Fruit fly (Drosophila melanogaster) whole organism, embryonic: ENCODE measurements around the gene Muted.

Experiments
- Atf-2 ChIP-seq: fragments of 200-800 bp; sonication (Bioruptor generic); optimal IDR thresholded peaks from 2 replicates; lab custom pipeline; 2016; ENCODE audit warnings: missing biosample characterization, missing genetic modification characterization
- Atf3 ChIP-seq: fragments of 200-800 bp; sonication (Bioruptor generic); optimal IDR thresholded peaks from 3 replicates; lab custom pipeline; 2016; ENCODE audit warnings: missing biosample characterization, missing genetic modification characterization
- Awh ChIP-seq: fragments of 200-800 bp; sonication (Bioruptor generic); IDR thresholded peaks from 2 replicates; pipeline ENCODE4, ENCODE4 v1.3.6; 2022; ENCODE audit warnings: missing biosample characterization, missing genetic modification characterization
- CG10321 ChIP-seq: fragments of 200-800 bp; sonication (Bioruptor generic); IDR thresholded peaks from 2 replicates; pipeline ENCODE4 v1.3.6; 2022; ENCODE audit warnings: missing biosample characterization, missing genetic modification characterization
- CG10543 ChIP-seq: fragments of 200-800 bp; sonication (Bioruptor generic); optimal IDR thresholded peaks from 3 replicates; lab custom pipeline; 2017; ENCODE audit warnings: missing biosample characterization, mild to moderate bottlenecking, missing genetic modification characterization, moderate library complexity
- CG11504 ChIP-seq: fragments of 200-800 bp; sonication (Bioruptor generic); optimal IDR thresholded peaks from 3 replicates; lab custom pipeline; 2019; ENCODE audit warnings: missing biosample characterization, mild to moderate bottlenecking, missing genetic modification characterization, moderate library complexity
- CG11723 ChIP-seq: fragments of 200-800 bp; sonication (Bioruptor generic); optimal IDR thresholded peaks from 2 replicates; lab custom pipeline; 2017; ENCODE audit warnings: missing biosample characterization, mild to moderate bottlenecking, missing genetic modification characterization
- CG12155 ChIP-seq: fragments of 200-800 bp; sonication (Bioruptor generic); optimal IDR thresholded peaks from 3 replicates; lab custom pipeline; 2016; ENCODE audit warnings: missing biosample characterization, missing genetic modification characterization
- CG13424 ChIP-seq: fragments of 200-800 bp; sonication (Bioruptor generic); optimal IDR thresholded peaks from 2 replicates; lab custom pipeline; 2019; ENCODE audit warnings: missing biosample characterization, mild to moderate bottlenecking, missing genetic modification characterization, moderate library complexity
- CG13775 ChIP-seq: fragments of 200-800 bp; sonication (Bioruptor generic); optimal IDR thresholded peaks from 3 replicates; lab custom pipeline; 2017; ENCODE audit warnings: missing biosample characterization, mild to moderate bottlenecking, missing genetic modification characterization
- CG14014 ChIP-seq: fragments of 200-800 bp; sonication (Bioruptor generic); IDR thresholded peaks from 2 replicates; pipeline ENCODE4 v1.3.6; 2022; ENCODE audit warnings: missing biosample characterization, missing genetic modification characterization
- CG15011 ChIP-seq: fragments of 200-800 bp; sonication (Bioruptor generic); optimal IDR thresholded peaks from 3 replicates; lab custom pipeline; 2018; ENCODE audit warnings: missing biosample characterization, mild to moderate bottlenecking, missing genetic modification characterization
- CG15696 ChIP-seq: fragments of 200-800 bp; sonication (Bioruptor generic); optimal IDR thresholded peaks from 2 replicates; lab custom pipeline; 2019; ENCODE audit warnings: missing biosample characterization, mild to moderate bottlenecking, missing genetic modification characterization, moderate library complexity
- CG18599 ChIP-seq: fragments of 200-800 bp; sonication (Bioruptor generic); optimal IDR thresholded peaks from 3 replicates; lab custom pipeline; 2017; ENCODE audit warnings: missing biosample characterization, missing genetic modification characterization, mild to moderate bottlenecking, moderate library complexity, missing genetic modification reagents
- CG18619 ChIP-seq: fragments of 200-800 bp; sonication (Bioruptor generic); optimal IDR thresholded peaks from 3 replicates; lab custom pipeline; 2017; ENCODE audit warnings: missing biosample characterization, mild to moderate bottlenecking, missing genetic modification characterization
- CG2116 ChIP-seq: fragments of 200-800 bp; sonication (Bioruptor generic); optimal IDR thresholded peaks from 3 replicates; lab custom pipeline; 2018; ENCODE audit warnings: missing biosample characterization, mild to moderate bottlenecking, missing genetic modification characterization
- CG31441 ChIP-seq: fragments of 200-800 bp; sonication (Bioruptor generic); IDR thresholded peaks from 2 replicates; pipeline ENCODE4 v1.3.6; 2022; ENCODE audit warnings: missing biosample characterization, missing genetic modification characterization
- CG3163 ChIP-seq: fragments of 200-800 bp; sonication (Bioruptor generic); optimal IDR thresholded peaks from 3 replicates; lab custom pipeline; 2016; ENCODE audit warnings: missing biosample characterization, missing genetic modification characterization
- CG4282 ChIP-seq: fragments of 200-800 bp; sonication (Bioruptor generic); optimal IDR thresholded peaks from 2 replicates; lab custom pipeline; 2016; ENCODE audit warnings: missing biosample characterization, missing genetic modification characterization
- CG4617 ChIP-seq: fragments of 200-800 bp; sonication (Bioruptor generic); optimal IDR thresholded peaks from 3 replicates; lab custom pipeline; 2016; ENCODE audit warnings: missing biosample characterization, missing genetic modification characterization, borderline replicate concordance
- CG4820 ChIP-seq: fragments of 200-800 bp; sonication (Bioruptor generic); optimal IDR thresholded peaks from 3 replicates; lab custom pipeline; 2016; ENCODE audit warnings: missing biosample characterization, missing genetic modification characterization
- Camta ChIP-seq: fragments of 200-800 bp; sonication (Bioruptor generic); optimal IDR thresholded peaks from 2 replicates; lab custom pipeline; 2016; ENCODE audit warnings: missing biosample characterization, missing genetic modification characterization
- Doc3 ChIP-seq: fragments of 200-800 bp; sonication (Bioruptor generic); IDR thresholded peaks from 3 replicates; pipeline ENCODE4 v1.3.6; 2022; ENCODE audit warnings: missing biosample characterization, missing genetic modification characterization; ENCODE audit not compliant: partially characterized antibody
- Dp ChIP-seq: fragments of 200-800 bp; sonication (Bioruptor generic); optimal IDR thresholded peaks from 2 replicates; lab custom pipeline; 2018; ENCODE audit warnings: missing biosample characterization, mild to moderate bottlenecking, missing genetic modification characterization, moderate library complexity
- Elba2 ChIP-seq: fragments of 200-800 bp; sonication (Bioruptor generic); optimal IDR thresholded peaks from 3 replicates; lab custom pipeline; 2016; ENCODE audit warnings: missing biosample characterization, missing genetic modification characterization
- Hey ChIP-seq: fragments of 200-800 bp; sonication (Bioruptor generic); optimal IDR thresholded peaks from 3 replicates; lab custom pipeline; 2018; ENCODE audit warnings: missing biosample characterization, mild to moderate bottlenecking, missing genetic modification characterization
- Hmr ChIP-seq: fragments of 200-800 bp; sonication (Bioruptor generic); optimal IDR thresholded peaks from 3 replicates; lab custom pipeline; 2017; ENCODE audit warnings: mild to moderate bottlenecking, missing biosample characterization, missing genetic modification reagents, missing genetic modification characterization
- Hr51 ChIP-seq, 2 experiments: fragments of 200-800 bp; sonication (Bioruptor generic); optimal IDR thresholded peaks; 2 replicates in 1 of 2; 3 replicates in 1 of 2; lab custom pipeline; 2016 to 2018; ENCODE audit warnings: missing biosample characterization in 2 of 2, missing genetic modification characterization in 2 of 2, mild to moderate bottlenecking in 1 of 2, moderate library complexity in 1 of 2
- Jarid2 ChIP-seq: fragments of 200-800 bp; sonication (Bioruptor generic); optimal IDR thresholded peaks from 3 replicates; lab custom pipeline; 2017; ENCODE audit warnings: mild to moderate bottlenecking, missing biosample characterization, missing genetic modification reagents, missing genetic modification characterization
- MESR4 ChIP-seq: fragments of 200-800 bp; sonication (Bioruptor generic); optimal IDR thresholded peaks from 2 replicates; lab custom pipeline; 2018; ENCODE audit warnings: missing biosample characterization, mild to moderate bottlenecking, missing genetic modification characterization, moderate library complexity
- Meics ChIP-seq: fragments of 200-800 bp; sonication (Bioruptor generic); optimal IDR thresholded peaks from 2 replicates; lab custom pipeline; 2017; ENCODE audit warnings: missing biosample characterization, mild to moderate bottlenecking, missing genetic modification characterization
- Myb ChIP-seq: fragments of 200-800 bp; sonication (Bioruptor generic); optimal IDR thresholded peaks from 2 replicates; lab custom pipeline; 2016; ENCODE audit warnings: missing biosample characterization, missing genetic modification characterization
- NFAT ChIP-seq: fragments of 200-800 bp; sonication (Bioruptor generic); IDR thresholded peaks from 2 replicates; pipeline ENCODE4 v1.3.6; 2022; ENCODE audit warnings: missing biosample characterization, missing genetic modification characterization
- Sox100B ChIP-seq: fragments of 200-800 bp; sonication (Bioruptor generic); optimal IDR thresholded peaks from 3 replicates; lab custom pipeline; 2018; ENCODE audit warnings: missing biosample characterization, mild to moderate bottlenecking, missing genetic modification characterization
- aop ChIP-seq: fragments of 200-800 bp; sonication (Bioruptor generic); IDR thresholded peaks from 2 replicates; pipeline ENCODE4 v1.3.6; 2022; ENCODE audit warnings: missing biosample characterization, missing genetic modification characterization
- bowl ChIP-seq: fragments of 200-800 bp; sonication (Bioruptor generic); IDR thresholded peaks from 2 replicates; pipeline ENCODE4 v1.3.6; 2022; ENCODE audit warnings: missing biosample characterization, missing genetic modification characterization
- fd3F ChIP-seq: fragments of 200-800 bp; sonication (Bioruptor generic); optimal IDR thresholded peaks from 2 replicates; lab custom pipeline; 2018; ENCODE audit warnings: missing biosample characterization, mild to moderate bottlenecking, missing genetic modification characterization, moderate library complexity
- gcm ChIP-seq: fragments of 200-800 bp; sonication (Bioruptor generic); optimal IDR thresholded peaks from 2 replicates; lab custom pipeline; 2019; ENCODE audit warnings: missing biosample characterization, mild to moderate bottlenecking, missing genetic modification characterization, moderate library complexity
- gcm2 ChIP-seq: fragments of 200-800 bp; sonication (Bioruptor generic); optimal IDR thresholded peaks from 2 replicates; lab custom pipeline; 2016; ENCODE audit warnings: missing biosample characterization, missing genetic modification characterization
- gro ChIP-seq: fragments of 200-800 bp; sonication (Bioruptor generic); optimal IDR thresholded peaks from 2 replicates; lab custom pipeline; 2016; ENCODE audit warnings: missing biosample characterization, missing genetic modification characterization
- hkb ChIP-seq, 2 experiments: fragments of 200-800 bp in 1 of 2; fragments of >200 bp in 1 of 2; sonication (Bioruptor generic) in 1 of 2; IDR thresholded peaks in 1 of 2; optimal IDR thresholded peaks in 1 of 2; 2 replicates each; pipeline versions ENCODE4 v1.3.6 to Lab custom; 2017 to 2022; ENCODE audit warnings: missing biosample characterization in 1 of 2, missing genetic modification characterization in 1 of 2
- ken ChIP-seq: fragments of 200-800 bp; sonication (Bioruptor generic); IDR thresholded peaks from 3 replicates; pipeline ENCODE4 v1.3.6; 2022; ENCODE audit warnings: missing biosample characterization, missing genetic modification characterization
- lab ChIP-seq: fragments of 200-800 bp; sonication (Bioruptor generic); optimal IDR thresholded peaks from 3 replicates; lab custom pipeline; 2017; ENCODE audit warnings: missing biosample characterization, missing genetic modification characterization, mild to moderate bottlenecking, moderate library complexity, missing genetic modification reagents
- phol ChIP-seq: fragments of 200-800 bp; sonication (Bioruptor generic); optimal IDR thresholded peaks from 3 replicates; lab custom pipeline; 2018; ENCODE audit warnings: missing biosample characterization, mild to moderate bottlenecking, missing genetic modification characterization, moderate library complexity
- salm ChIP-seq: fragments of 200-800 bp; sonication (Bioruptor generic); optimal IDR thresholded peaks from 2 replicates; lab custom pipeline; 2018; ENCODE audit warnings: missing biosample characterization, mild to moderate bottlenecking, missing genetic modification characterization
- scrt ChIP-seq: fragments of 200-800 bp; sonication (Bioruptor generic); optimal IDR thresholded peaks from 2 replicates; lab custom pipeline; 2018; ENCODE audit warnings: missing biosample characterization, mild to moderate bottlenecking, missing genetic modification characterization, moderate library complexity
- tgo ChIP-seq: fragments of 200-800 bp; sonication (Bioruptor generic); IDR thresholded peaks from 3 replicates; pipeline ENCODE4 v1.3.6; 2022; ENCODE audit warnings: missing biosample characterization, missing genetic modification characterization
- toy ChIP-seq: fragments of 200-800 bp; sonication (Bioruptor generic); IDR thresholded peaks from 2 replicates; pipeline ENCODE4 v1.3.6; 2022; ENCODE audit warnings: missing biosample characterization, missing genetic modification characterization

The Muted gene

dm6 chr3R:22362218-22362907, at the start of gene Muted, which contains the start of the genes JMJD6 and CG7071 (continued):
- peak; percentile 94 for TF ChIP-seq CG13775 (GFP tag; lab: Kevin White, UChicago)
- TF ChIP-seq Camta (GFP tag; lab: Kevin White, UChicago), result peak; percentile 88
- TF ChIP-seq phol (tag; lab: Kevin White, UChicago), result peak; percentile 93
- peak; percentile 88 for TF ChIP-seq CG4282 (GFP tag; lab: Kevin White, UChicago)
- TF ChIP-seq CG18599, result peak; percentile 95
- peak; percentile 94 for TF ChIP-seq CG10543 (GFP tag; lab: Kevin White, UChicago)
- TF ChIP-seq Hey (tag; lab: Kevin White, UChicago), result peak; percentile 63
- peak; percentile 41 for TF ChIP-seq Jarid2 (GFP tag; lab: Kevin White, UChicago)
- TF ChIP-seq CG2116 (GFP tag; lab: Kevin White, UChicago), result peak; percentile 87
- peak; percentile 33 for TF ChIP-seq CG3163 (GFP tag; lab: Kevin White, UChicago)
- peak; percentile 88 for TF ChIP-seq gcm (GFP tag; lab: Kevin White, UChicago)
- TF ChIP-seq CG11723 (GFP tag; lab: Kevin White, UChicago), result peak; percentile 84
- TF ChIP-seq Hr51 (GFP tag; optimal IDR thresholded peaks at IDR 0.05; lab: Kevin White, UChicago), result peak; percentile 89 to 94
- peak; percentile 95 for TF ChIP-seq lab (GFP tag; lab: Kevin White, UChicago)
- peak; percentile 87 for TF ChIP-seq Atf-2
- peak; percentile 52 for TF ChIP-seq Dp (GFP tag; lab: Kevin White, UChicago)
- peak; percentile 93 for TF ChIP-seq gro (GFP tag; lab: Kevin White, UChicago)
- TF ChIP-seq MESR4 (GFP tag; lab: Kevin White, UChicago), result peak; percentile 76
- TF ChIP-seq Awh (GFP tag; lab: Robert Waterston, UW), result peak; percentile 85
- TF ChIP-seq CG15696 (tag; lab: Kevin White, UChicago), result peak; percentile 95
- peak; percentile 92 for TF ChIP-seq ken (GFP tag; lab: Robert Waterston, UW)
- TF ChIP-seq gcm2 (GFP tag; lab: Kevin White, UChicago), result peak; percentile 65
- peak; percentile 58 for TF ChIP-seq hkb (optimal IDR thresholded peaks at IDR 0.05; lab: Kevin White, UChicago)
- TF ChIP-seq hkb (GFP tag; IDR thresholded peaks at IDR 0.05; lab: Robert Waterston, UW), result peak; percentile 90
- peak; percentile 40; the same call in 1 of the 2 replicates for TF ChIP-seq CG10321 (GFP tag; lab: Robert Waterston, UW)
- TF ChIP-seq CG12155, result peak; percentile 93
- TF ChIP-seq fd3F (GFP tag; lab: Kevin White, UChicago), result peak; percentile 90
- TF ChIP-seq Atf3, result peak; percentile 86
- TF ChIP-seq Sox100B (GFP tag; lab: Kevin White, UChicago), result peak; percentile 83
- TF ChIP-seq Myb (GFP tag; lab: Kevin White, UChicago), result peak; percentile 71
- peak; percentile 89 for TF ChIP-seq Doc3 (GFP tag; lab: Robert Waterston, UW)
- TF ChIP-seq tgo (GFP tag; lab: Robert Waterston, UW), result peak; percentile 87
- peak; percentile 78 for TF ChIP-seq Elba2
- peak; percentile 42; the same call in 1 of the 2 replicates for TF ChIP-seq toy (GFP tag; lab: Robert Waterston, UW)
- TF ChIP-seq bowl (GFP tag; lab: Robert Waterston, UW), result peak; percentile 67; the same call in 1 of the 2 replicates
- TF ChIP-seq CG4820 (GFP tag; lab: Kevin White, UChicago), result peak; percentile 86
- TF ChIP-seq scrt (GFP tag; lab: Kevin White, UChicago), result peak; percentile 80
- TF ChIP-seq CG4617 (GFP tag; lab: Kevin White, UChicago), result peak; percentile 80
- TF ChIP-seq CG11504, result peak; percentile 86
- peak; percentile 92 for TF ChIP-seq CG14014 (GFP tag; lab: Robert Waterston, UW)
- peak; percentile 96 for TF ChIP-seq CG13424 (tag; lab: Kevin White, UChicago)
- peak; percentile 83 for TF ChIP-seq CG18619 (GFP tag; lab: Kevin White, UChicago)
- TF ChIP-seq salm (tag; lab: Kevin White, UChicago), result peak; percentile 78
- peak; percentile 87 for TF ChIP-seq CG31441
- peak; percentile 71 for TF ChIP-seq CG15011
- TF ChIP-seq Hmr (GFP tag; lab: Kevin White, UChicago), result peak; percentile 93
- TF ChIP-seq Meics, result peak; percentile 90
- peak; percentile 89 for TF ChIP-seq NFAT (GFP tag; lab: Robert Waterston, UW)
- peak; percentile 66; the same call in 1 of the 2 replicates for TF ChIP-seq aop (GFP tag; lab: Robert Waterston, UW)
